Worm (Caenorhabditis elegans) whole organism, L2 larva: ENCODE measurements around the gene F23H12.3.

Experiments
- C34F6.9 ChIP-seq: fragments of 150-350 bp; optimal IDR thresholded peaks from 2 replicates; lab custom pipeline; 2014; ENCODE audit warnings: missing biosample characterization, missing genetic modification characterization
- F13H6.1 ChIP-seq: sonication (generic microtip); optimal IDR thresholded peaks from 2 replicates; lab custom pipeline; 2016; ENCODE audit warnings: missing genetic modification characterization, missing compliant biosample characterization
- R02D3.7 ChIP-seq: fragments of 150-350 bp; optimal IDR thresholded peaks from 2 replicates; lab custom pipeline; 2014; ENCODE audit warnings: missing biosample characterization, missing genetic modification characterization
- Y55F3AM.14 ChIP-seq: fragments of 200-800 bp; sonication (Bioruptor generic); optimal IDR thresholded peaks from 2 replicates; lab custom pipeline; 2018; ENCODE audit warnings: mild to moderate bottlenecking, missing genetic modification characterization, missing compliant biosample characterization
- ZK546.5 ChIP-seq: sonication (generic microtip); optimal IDR thresholded peaks from 2 replicates; lab custom pipeline; 2017; ENCODE audit warnings: missing biosample characterization, missing genetic modification characterization
- alr-1 ChIP-seq: fragments of 150-350 bp; optimal IDR thresholded peaks from 2 replicates; lab custom pipeline; 2014; ENCODE audit warnings: missing biosample characterization, missing genetic modification characterization
- aly-2 ChIP-seq: fragments of 150-350 bp; optimal IDR thresholded peaks from 2 replicates; lab custom pipeline; 2014; ENCODE audit warnings: missing biosample characterization, missing genetic modification characterization
- ama-1 ChIP-seq: fragments of 150-350 bp; optimal IDR thresholded peaks from 2 replicates; lab custom pipeline; 2018; ENCODE audit warnings: inconsistent platforms
- blmp-1 ChIP-seq: sonication (generic microtip); optimal IDR thresholded peaks from 2 replicates; lab custom pipeline; 2017; ENCODE audit warnings: missing genetic modification characterization, mild to moderate bottlenecking, missing compliant biosample characterization, antibody characterized with exemption, moderate library complexity; ENCODE audit not compliant: insufficient read depth
- ceh-16 ChIP-seq: fragments of 150-350 bp; optimal IDR thresholded peaks from 2 replicates; lab custom pipeline; 2014; ENCODE audit warnings: missing biosample characterization, missing genetic modification characterization
- ceh-82 ChIP-seq: fragments of 150-350 bp; optimal IDR thresholded peaks from 2 replicates; lab custom pipeline; 2014; ENCODE audit warnings: missing biosample characterization, missing genetic modification characterization
- crh-2 ChIP-seq: sonication (generic microtip); optimal IDR thresholded peaks from 2 replicates; lab custom pipeline; 2017; ENCODE audit warnings: missing biosample characterization, missing genetic modification characterization
- dmd-4 ChIP-seq: sonication (generic microtip); optimal IDR thresholded peaks from 2 replicates; lab custom pipeline; 2017; ENCODE audit warnings: missing biosample characterization, missing genetic modification characterization
- egl-27 ChIP-seq: sonication (generic microtip); optimal IDR thresholded peaks from 3 replicates; lab custom pipeline; 2017; ENCODE audit warnings: missing biosample characterization, missing genetic modification reagents, missing genetic modification characterization
- elt-1 ChIP-seq: fragments of 150-350 bp; optimal IDR thresholded peaks from 2 replicates; lab custom pipeline; 2014; ENCODE audit warnings: missing biosample characterization, missing genetic modification characterization
- elt-3 ChIP-seq: sonication (generic microtip); optimal IDR thresholded peaks from 2 replicates; lab custom pipeline; 2017; ENCODE audit warnings: missing biosample characterization, missing genetic modification characterization
- fos-1 ChIP-seq: fragments of 150-350 bp; optimal IDR thresholded peaks from 2 replicates; lab custom pipeline; 2014; ENCODE audit warnings: missing biosample characterization, missing genetic modification characterization
- gmeb-1 ChIP-seq: fragments of 150-350 bp; optimal IDR thresholded peaks from 2 replicates; lab custom pipeline; 2014; ENCODE audit warnings: missing biosample characterization, missing genetic modification characterization
- lin-11 ChIP-seq: fragments of 150-350 bp; sonication (generic microtip); optimal IDR thresholded peaks from 2 replicates; lab custom pipeline; 2014; ENCODE audit warnings: missing biosample characterization, missing genetic modification characterization, inconsistent platforms, mixed read lengths
- lin-13 ChIP-seq: fragments of 150-350 bp; optimal IDR thresholded peaks from 2 replicates; lab custom pipeline; 2014; ENCODE audit warnings: missing biosample characterization, missing genetic modification reagents, missing genetic modification characterization
- lin-39 ChIP-seq: fragments of 150-350 bp; optimal IDR thresholded peaks from 2 replicates; lab custom pipeline; 2014; ENCODE audit warnings: missing biosample characterization, missing genetic modification reagents, missing genetic modification characterization
- lsy-2 ChIP-seq, 2 experiments: fragments of 150-350 bp in 1 of 2; sonication (generic microtip) in 1 of 2; optimal IDR thresholded peaks; 2 replicates each; lab custom pipeline; 2014 to 2017; ENCODE audit warnings: missing biosample characterization in 2 of 2, missing genetic modification characterization in 2 of 2
- mbf-1 ChIP-seq: sonication (generic microtip); optimal IDR thresholded peaks from 2 replicates; lab custom pipeline; 2017; ENCODE audit warnings: missing biosample characterization, missing genetic modification characterization
- mdl-1 ChIP-seq, 2 experiments: fragments of 150-350 bp in 1 of 2; sonication (generic microtip) in 1 of 2; optimal IDR thresholded peaks; 2 replicates each; lab custom pipeline; 2017; ENCODE audit warnings: missing biosample characterization in 2 of 2, missing genetic modification characterization in 2 of 2
- nhr-11 ChIP-seq: fragments of 150-350 bp; optimal IDR thresholded peaks from 2 replicates; lab custom pipeline; 2014; ENCODE audit warnings: missing biosample characterization, missing genetic modification characterization
- nhr-12 ChIP-seq: fragments of 150-350 bp; optimal IDR thresholded peaks from 2 replicates; lab custom pipeline; 2014; ENCODE audit warnings: missing biosample characterization, missing genetic modification characterization
- nhr-129 ChIP-seq: fragments of 150-350 bp; optimal IDR thresholded peaks from 2 replicates; lab custom pipeline; 2014; ENCODE audit warnings: missing biosample characterization, missing genetic modification characterization
- nhr-21 ChIP-seq: fragments of 150-350 bp; optimal IDR thresholded peaks from 2 replicates; lab custom pipeline; 2014; ENCODE audit warnings: missing biosample characterization, missing genetic modification characterization
- nhr-23 ChIP-seq: fragments of 150-350 bp; optimal IDR thresholded peaks from 2 replicates; lab custom pipeline; 2014; ENCODE audit warnings: missing biosample characterization, missing genetic modification reagents, missing genetic modification characterization
- nhr-237 ChIP-seq: fragments of 150-350 bp; optimal IDR thresholded peaks from 2 replicates; lab custom pipeline; 2014; ENCODE audit warnings: missing biosample characterization, missing genetic modification characterization
- nhr-6 ChIP-seq: fragments of 150-350 bp; optimal IDR thresholded peaks from 2 replicates; lab custom pipeline; 2014; ENCODE audit warnings: missing biosample characterization, missing genetic modification characterization
- nhr-77 ChIP-seq: fragments of 150-350 bp; optimal IDR thresholded peaks from 2 replicates; lab custom pipeline; 2014; ENCODE audit warnings: missing biosample characterization, missing genetic modification characterization
- peb-1 ChIP-seq: fragments of 150-350 bp; optimal IDR thresholded peaks from 2 replicates; lab custom pipeline; 2014; ENCODE audit warnings: missing biosample characterization, missing genetic modification characterization
- sem-4 ChIP-seq: fragments of 150-350 bp; optimal IDR thresholded peaks from 2 replicates; lab custom pipeline; 2014; ENCODE audit warnings: missing biosample characterization, missing genetic modification reagents, missing genetic modification characterization
- skn-1 ChIP-seq: sonication (generic microtip); optimal IDR thresholded peaks from 2 replicates; lab custom pipeline; 2017; ENCODE audit warnings: missing biosample characterization, missing genetic modification characterization
- sma-3 ChIP-seq: sonication (generic microtip); optimal IDR thresholded peaks from 2 replicates; lab custom pipeline; 2016; ENCODE audit warnings: missing genetic modification reagents, missing genetic modification characterization, missing compliant biosample characterization
- sma-9 ChIP-seq, 2 experiments: fragments of 150-350 bp in 1 of 2; sonication (generic microtip) in 1 of 2; optimal IDR thresholded peaks; 2 replicates each; lab custom pipeline; 2014 to 2016; ENCODE audit warnings: missing genetic modification characterization in 2 of 2, mild to moderate bottlenecking in 1 of 2, missing biosample characterization in 1 of 2, missing compliant biosample characterization in 1 of 2, missing genetic modification reagents in 1 of 2, moderate library complexity in 1 of 2
- snpc-4 ChIP-seq: fragments of 150-350 bp; optimal IDR thresholded peaks from 2 replicates; lab custom pipeline; 2014; ENCODE audit warnings: missing biosample characterization, missing genetic modification characterization
- unc-39 ChIP-seq: fragments of 150-350 bp; optimal IDR thresholded peaks from 2 replicates; lab custom pipeline; 2014; ENCODE audit warnings: missing biosample characterization, missing genetic modification characterization
- unc-55 ChIP-seq: fragments of 150-350 bp; sonication (generic microtip); optimal IDR thresholded peaks from 3 replicates; lab custom pipeline; 2014; ENCODE audit warnings: missing biosample characterization, missing genetic modification reagents, missing genetic modification characterization
- unc-62 ChIP-seq: fragments of 150-350 bp; optimal IDR thresholded peaks from 2 replicates; lab custom pipeline; 2014; ENCODE audit warnings: missing biosample characterization, missing genetic modification reagents, missing genetic modification characterization
- zag-1 ChIP-seq: fragments of 150-350 bp; optimal IDR thresholded peaks from 2 replicates; lab custom pipeline; 2014; ENCODE audit warnings: missing biosample characterization, missing genetic modification characterization
- ztf-1 ChIP-seq: fragments of 200-800 bp; sonication (Bioruptor generic); conservative IDR thresholded peaks from 2 replicates; pipeline ENCODE4 v1.3.6; 2022; ENCODE audit warnings: missing genetic modification characterization, missing compliant biosample characterization
- ztf-11 ChIP-seq: sonication (generic microtip); optimal IDR thresholded peaks from 2 replicates; lab custom pipeline; 2017; ENCODE audit warnings: missing biosample characterization, missing genetic modification characterization
- ztf-4 ChIP-seq: fragments of 150-350 bp; optimal IDR thresholded peaks from 2 replicates; lab custom pipeline; 2014; ENCODE audit warnings: missing biosample characterization, missing genetic modification characterization

Gene F23H12.3

ce11 chrV:12301985-12302591, 42.9 kb upstream of the F23H12.3 start, which contains the start of the genes frm-7 and F55C5.17:
Gene frm-7 (plus strand): TSS chrV:12302484.
Gene F55C5.17 (plus strand): TSS chrV:12302541.
- TF ChIP-seq nhr-21 (no peak), elt-3 (no peak), skn-1 (tag; lab: Kevin White, UChicago) (no peak), nhr-11 (tag; lab: Kevin White, UChicago) (no peak), ztf-11 (tag; lab: Kevin White, UChicago) (no peak), mbf-1 (no peak), crh-2 (tag; lab: Kevin White, UChicago) (peak; percentile 31), sma-9 (GFP tag; optimal IDR thresholded peaks at IDR 0.05; lab: Kevin White, UChicago) (no peak), sma-9 (tag; optimal IDR thresholded peaks at IDR 0.05; lab: Kevin White, UChicago) (no peak), sma-3 (GFP tag; lab: Kevin White, UChicago) (peak; percentile 13), fos-1 (tag; lab: Kevin White, UChicago) (peak; percentile 49), egl-27 (tag; lab: Kevin White, UChicago) (no peak), lin-11 (tag; lab: Kevin White, UChicago) (no peak), nhr-12 (tag; lab: Kevin White, UChicago) (no peak), alr-1 (tag; lab: Kevin White, UChicago) (no peak), unc-62 (GFP tag; lab: Kevin White, UChicago) (no peak), ZK546.5 (no peak), unc-39 (tag; lab: Kevin White, UChicago) (no peak), R02D3.7 (tag; lab: Kevin White, UChicago) (no peak), blmp-1 (tag; lab: Kevin White, UChicago) (no peak), lsy-2 (tag; optimal IDR thresholded peaks at IDR 0.05; lab: Kevin White, UChicago) (no peak), nhr-77 (tag; lab: Kevin White, UChicago) (no peak), F13H6.1 (tag; lab: Kevin White, UChicago) (no peak), lin-13 (GFP tag; lab: Kevin White, UChicago) (no peak), sem-4 (no peak), peb-1 (tag; lab: Kevin White, UChicago) (no peak)

DNA sequence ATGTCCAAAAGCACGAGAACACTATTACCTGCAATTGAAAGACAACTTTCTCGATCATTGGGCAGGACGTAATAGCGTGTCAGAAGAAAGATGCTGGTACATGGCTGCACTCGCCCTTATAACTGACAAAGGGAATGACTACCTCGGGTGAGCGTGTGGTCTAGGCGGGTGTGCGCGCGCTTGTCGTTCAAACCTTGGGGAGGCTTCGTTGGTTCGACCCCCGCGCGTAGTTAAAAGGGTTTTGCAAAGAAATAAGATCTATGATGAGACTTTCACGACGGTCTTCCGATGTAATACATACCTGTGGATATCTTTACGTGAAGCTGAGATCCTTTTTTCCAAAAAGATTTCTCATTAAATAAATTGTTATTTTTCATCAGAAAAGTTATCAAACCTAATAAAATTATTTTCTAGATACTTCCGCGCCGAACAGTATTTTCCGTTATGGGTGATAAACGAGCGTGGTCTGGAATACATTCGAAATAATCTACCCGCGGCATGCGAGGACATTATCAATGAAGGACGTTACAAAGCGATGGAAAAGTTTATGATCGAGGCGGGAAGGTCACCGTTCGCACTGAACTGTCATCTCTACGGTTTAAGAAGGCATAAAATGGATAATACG, 41.4 kb upstream of the F23H12.3 start:
- no peak for TF ChIP-seq lin-39 (tag; lab: Kevin White, UChicago)
- no peak for TF ChIP-seq skn-1 (tag; lab: Kevin White, UChicago)
- no peak for TF ChIP-seq R02D3.7 (tag; lab: Kevin White, UChicago)
- TF ChIP-seq crh-2 (tag; lab: Kevin White, UChicago), result peak; percentile 70
- peak; percentile 41 for TF ChIP-seq blmp-1 (tag; lab: Kevin White, UChicago)
- TF ChIP-seq elt-1, result no peak
- no peak for TF ChIP-seq aly-2 (tag; lab: Kevin White, UChicago)
- TF ChIP-seq elt-3, result no peak
- TF ChIP-seq lin-11 (tag; lab: Kevin White, UChicago), result peak; percentile 76
- TF ChIP-seq fos-1 (tag; lab: Kevin White, UChicago), result peak; percentile 59
- TF ChIP-seq nhr-77 (tag; lab: Kevin White, UChicago), result no peak
- peak; percentile 51 for TF ChIP-seq mbf-1
- peak; percentile 87 for TF ChIP-seq sma-3 (GFP tag; lab: Kevin White, UChicago)
- peak; percentile 82 for TF ChIP-seq ceh-82 (tag; lab: Kevin White, UChicago)
- TF ChIP-seq zag-1, result peak; percentile 77
- TF ChIP-seq unc-39 (tag; lab: Kevin White, UChicago), result peak; percentile 52
- peak; percentile 60 for TF ChIP-seq unc-62 (GFP tag; lab: Kevin White, UChicago)
- peak; percentile 85 for TF ChIP-seq nhr-129 (tag; lab: Kevin White, UChicago)
- no peak for TF ChIP-seq ztf-11 (tag; lab: Kevin White, UChicago)
- no peak for TF ChIP-seq ZK546.5
- TF ChIP-seq ama-1 (lab: Kevin White, UChicago), result no peak
- TF ChIP-seq egl-27 (tag; lab: Kevin White, UChicago), result peak; percentile 73
- peak in 1 of 2 experiments; percentile 29 for TF ChIP-seq mdl-1 (tag; optimal IDR thresholded peaks at IDR 0.05; lab: Kevin White, UChicago)
- TF ChIP-seq F13H6.1 (tag; lab: Kevin White, UChicago), result peak; percentile 92
- peak; percentile 73 for TF ChIP-seq gmeb-1 (tag; lab: Kevin White, UChicago)
- TF ChIP-seq nhr-11 (tag; lab: Kevin White, UChicago), result peak; percentile 86
- TF ChIP-seq sma-9 (GFP tag; optimal IDR thresholded peaks at IDR 0.05; lab: Kevin White, UChicago), result peak; percentile 95
- no peak for TF ChIP-seq sma-9 (tag; optimal IDR thresholded peaks at IDR 0.05; lab: Kevin White, UChicago)
- TF ChIP-seq lin-13 (GFP tag; lab: Kevin White, UChicago), result peak; percentile 68
- peak; percentile 96 for TF ChIP-seq Y55F3AM.14 (GFP tag; lab: Kevin White, UChicago)
- peak; percentile 57 for TF ChIP-seq nhr-237
- no peak for TF ChIP-seq nhr-23 (tag; lab: Kevin White, UChicago)
- TF ChIP-seq ztf-4 (tag; lab: Kevin White, UChicago), result peak; percentile 81
- no peak for TF ChIP-seq dmd-4 (tag; lab: Kevin White, UChicago)
- TF ChIP-seq C34F6.9 (tag; lab: Kevin White, UChicago), result peak; percentile 65
- TF ChIP-seq nhr-21, result peak; percentile 76
- no peak for TF ChIP-seq nhr-6 (tag; lab: Kevin White, UChicago)
- peak; percentile 87 for TF ChIP-seq sem-4
- TF ChIP-seq nhr-12 (tag; lab: Kevin White, UChicago), result no peak
- peak; percentile 59 for TF ChIP-seq snpc-4 (tag; lab: Kevin White, UChicago)
- 0 out of 2 replicates have a peak, but pooled peaks have one; percentile 87 for TF ChIP-seq ztf-1 (GFP tag; lab: Robert Waterston, UW)
- TF ChIP-seq alr-1 (tag; lab: Kevin White, UChicago), result no peak
- peak; percentile 85 for TF ChIP-seq ceh-16 (tag; lab: Kevin White, UChicago)
- peak; percentile 72 for TF ChIP-seq unc-55
- TF ChIP-seq peb-1 (tag; lab: Kevin White, UChicago), result peak; percentile 1
